Worm (Caenorhabditis elegans) whole organism, L2 larva: ENCODE data around the gene R11A8.1.

Source experiments
- ceh-16 ChIP-seq: fragments of 150-350 bp; optimal IDR thresholded peaks from 2 replicates; lab custom pipeline; 2014; ENCODE audit warnings: missing biosample characterization, missing genetic modification characterization
- egl-27 ChIP-seq: sonication (generic microtip); optimal IDR thresholded peaks from 3 replicates; lab custom pipeline; 2017; ENCODE audit warnings: missing biosample characterization, missing genetic modification reagents, missing genetic modification characterization
- elt-3 ChIP-seq: sonication (generic microtip); optimal IDR thresholded peaks from 2 replicates; lab custom pipeline; 2017; ENCODE audit warnings: missing biosample characterization, missing genetic modification characterization
- lin-13 ChIP-seq: fragments of 150-350 bp; optimal IDR thresholded peaks from 2 replicates; lab custom pipeline; 2014; ENCODE audit warnings: missing biosample characterization, missing genetic modification reagents, missing genetic modification characterization
- mbf-1 ChIP-seq: sonication (generic microtip); optimal IDR thresholded peaks from 2 replicates; lab custom pipeline; 2017; ENCODE audit warnings: missing biosample characterization, missing genetic modification characterization

ce11 chrIV:10357842-10358241, 870 bp upstream of the R11A8.1 start, which contains the start of gene gkow-1:
- no peak for TF ChIP-seq egl-27 (tag; lab: Kevin White, UChicago)
- TF ChIP-seq lin-13, result no peak
- no peak for TF ChIP-seq mbf-1
- no peak for TF ChIP-seq ceh-16
- no peak for TF ChIP-seq elt-3
